Fruit fly (Drosophila melanogaster) whole organism, embryonic: ENCODE results near the gene Unr.

Experiments
- Atf6 ChIP-seq: fragments of 200-800 bp; sonication (Bioruptor generic); IDR thresholded peaks from 2 replicates; pipeline ENCODE4 v1.3.6; 2022; ENCODE audit warnings: missing biosample characterization, missing genetic modification characterization
- CG12155 ChIP-seq: fragments of 200-800 bp; sonication (Bioruptor generic); optimal IDR thresholded peaks from 3 replicates; lab custom pipeline; 2016; ENCODE audit warnings: missing biosample characterization, missing genetic modification characterization
- CG12391 ChIP-seq: fragments of 200-800 bp; sonication (Bioruptor generic); optimal IDR thresholded peaks from 3 replicates; lab custom pipeline; 2018; ENCODE audit warnings: missing biosample characterization, mild to moderate bottlenecking, missing genetic modification characterization, moderate library complexity
- CG12659 ChIP-seq: fragments of 200-800 bp; sonication (Bioruptor generic); optimal IDR thresholded peaks from 3 replicates; lab custom pipeline; 2017; ENCODE audit warnings: mild to moderate bottlenecking, missing biosample characterization, missing genetic modification reagents, missing genetic modification characterization
- CG12744 ChIP-seq: fragments of 200-800 bp; sonication (Bioruptor generic); optimal IDR thresholded peaks from 2 replicates; lab custom pipeline; 2016; ENCODE audit warnings: missing biosample characterization, missing genetic modification characterization
- CG13287 ChIP-seq: fragments of 200-800 bp; sonication (Bioruptor generic); IDR thresholded peaks from 2 replicates; pipeline ENCODE4 v1.3.6; 2022; ENCODE audit warnings: missing biosample characterization, missing genetic modification characterization; ENCODE audit not compliant: partially characterized antibody
- CG14710 ChIP-seq: fragments of 200-800 bp; sonication (Bioruptor generic); optimal IDR thresholded peaks from 3 replicates; lab custom pipeline; 2019; ENCODE audit warnings: missing biosample characterization, mild to moderate bottlenecking, missing genetic modification characterization, moderate library complexity
- CG15514 ChIP-seq: fragments of 200-800 bp; sonication (Bioruptor generic); optimal IDR thresholded peaks from 3 replicates; lab custom pipeline; 2017; ENCODE audit warnings: missing biosample characterization, missing genetic modification characterization, mild to moderate bottlenecking, moderate library complexity, missing genetic modification reagents
- CG2116 ChIP-seq: fragments of 200-800 bp; sonication (Bioruptor generic); optimal IDR thresholded peaks from 3 replicates; lab custom pipeline; 2018; ENCODE audit warnings: missing biosample characterization, mild to moderate bottlenecking, missing genetic modification characterization
- CG30403 ChIP-seq: fragments of 200-800 bp; sonication (Bioruptor generic); optimal IDR thresholded peaks from 3 replicates; lab custom pipeline; 2016; ENCODE audit warnings: missing biosample characterization, missing genetic modification characterization
- CG32767 ChIP-seq: fragments of 200-800 bp; sonication (Bioruptor generic); IDR thresholded peaks from 2 replicates; pipeline ENCODE4 v1.3.6; 2022; ENCODE audit warnings: missing biosample characterization, missing genetic modification characterization
- CG32772 ChIP-seq: fragments of 200-800 bp; sonication (Bioruptor generic); IDR thresholded peaks from 2 replicates; pipeline ENCODE4 v1.3.6; 2022; ENCODE audit warnings: missing biosample characterization, missing genetic modification characterization
- CG33557 ChIP-seq: fragments of 200-800 bp; sonication (Bioruptor generic); optimal IDR thresholded peaks from 2 replicates; lab custom pipeline; 2019; ENCODE audit warnings: missing biosample characterization, mild to moderate bottlenecking, missing genetic modification characterization, moderate library complexity
- CG3847 ChIP-seq: fragments of 200-800 bp; sonication (Bioruptor generic); IDR thresholded peaks from 2 replicates; pipeline ENCODE4 v1.3.6; 2022; ENCODE audit warnings: missing biosample characterization, missing genetic modification characterization
- CG4854 ChIP-seq: fragments of 200-800 bp; sonication (Bioruptor generic); optimal IDR thresholded peaks from 2 replicates; lab custom pipeline; 2016; ENCODE audit warnings: missing biosample characterization, missing genetic modification characterization, inconsistent platforms
- CG6765 ChIP-seq: fragments of 200-800 bp; sonication (Bioruptor generic); optimal IDR thresholded peaks from 3 replicates; lab custom pipeline; 2017; ENCODE audit warnings: missing biosample characterization, mild to moderate bottlenecking, missing genetic modification characterization
- CG7839 ChIP-seq: fragments of 200-800 bp; sonication (Bioruptor generic); optimal IDR thresholded peaks from 3 replicates; lab custom pipeline; 2018; ENCODE audit warnings: missing biosample characterization, mild to moderate bottlenecking, missing genetic modification characterization, moderate library complexity
- CG8281 ChIP-seq: fragments of 200-800 bp; sonication (Bioruptor generic); optimal IDR thresholded peaks from 2 replicates; lab custom pipeline; 2018; ENCODE audit warnings: missing biosample characterization, mild to moderate bottlenecking, missing genetic modification characterization, moderate library complexity
- Dp ChIP-seq: fragments of 200-800 bp; sonication (Bioruptor generic); optimal IDR thresholded peaks from 2 replicates; lab custom pipeline; 2018; ENCODE audit warnings: missing biosample characterization, mild to moderate bottlenecking, missing genetic modification characterization, moderate library complexity
- E2f2 ChIP-seq: fragments of 200-800 bp; sonication (Bioruptor generic); IDR thresholded peaks from 2 replicates; pipeline ENCODE4 v1.3.6; 2022; ENCODE audit warnings: missing biosample characterization, missing genetic modification characterization
- Elba2 ChIP-seq: fragments of 200-800 bp; sonication (Bioruptor generic); optimal IDR thresholded peaks from 3 replicates; lab custom pipeline; 2016; ENCODE audit warnings: missing biosample characterization, missing genetic modification characterization
- Ets97D ChIP-seq: fragments of 200-800 bp; sonication (Bioruptor generic); optimal IDR thresholded peaks from 3 replicates; lab custom pipeline; 2016; ENCODE audit warnings: missing biosample characterization, missing genetic modification characterization
- HLHmδ ChIP-seq: fragments of 200-800 bp; sonication (Bioruptor generic); optimal IDR thresholded peaks from 2 replicates; lab custom pipeline; 2018; ENCODE audit warnings: missing biosample characterization, mild to moderate bottlenecking, missing genetic modification characterization, moderate library complexity
- Lhr ChIP-seq: fragments of 200-800 bp; sonication (Bioruptor generic); optimal IDR thresholded peaks from 3 replicates; lab custom pipeline; 2017; ENCODE audit warnings: mild to moderate bottlenecking, missing biosample characterization, missing genetic modification reagents, missing genetic modification characterization
- Sry-δ ChIP-seq: fragments of 200-800 bp; sonication (Bioruptor generic); optimal IDR thresholded peaks from 2 replicates; lab custom pipeline; 2016; ENCODE audit warnings: missing biosample characterization, missing genetic modification characterization
- YL-1 ChIP-seq: fragments of 200-800 bp; sonication (Bioruptor generic); optimal IDR thresholded peaks from 3 replicates; lab custom pipeline; 2017; ENCODE audit warnings: missing biosample characterization, mild to moderate bottlenecking, missing genetic modification characterization
- dpn ChIP-seq, 2 experiments: fragments of 200-800 bp; sonication (Bioruptor generic); optimal IDR thresholded peaks; 3 replicates each; lab custom pipeline; 2016; ENCODE audit warnings: missing biosample characterization in 2 of 2, missing genetic modification characterization in 2 of 2
- fd3F ChIP-seq: fragments of 200-800 bp; sonication (Bioruptor generic); optimal IDR thresholded peaks from 2 replicates; lab custom pipeline; 2018; ENCODE audit warnings: missing biosample characterization, mild to moderate bottlenecking, missing genetic modification characterization, moderate library complexity
- gfzf ChIP-seq: fragments of 200-800 bp; sonication (Bioruptor generic); optimal IDR thresholded peaks from 2 replicates; lab custom pipeline; 2016; ENCODE audit warnings: missing biosample characterization, mild to moderate bottlenecking, missing genetic modification characterization, moderate library complexity
- grn ChIP-seq: fragments of 200-800 bp; sonication (Bioruptor generic); optimal IDR thresholded peaks from 3 replicates; lab custom pipeline; 2017; ENCODE audit warnings: missing biosample characterization, missing genetic modification characterization
- gt ChIP-seq: fragments of 200-800 bp; sonication (Bioruptor generic); IDR thresholded peaks from 2 replicates; pipeline ENCODE4 v1.3.6; 2022; ENCODE audit warnings: missing biosample characterization, missing genetic modification characterization
- hkb ChIP-seq, 2 experiments: fragments of 200-800 bp in 1 of 2; fragments of >200 bp in 1 of 2; sonication (Bioruptor generic) in 1 of 2; IDR thresholded peaks in 1 of 2; optimal IDR thresholded peaks in 1 of 2; 2 replicates each; pipeline versions ENCODE4 v1.3.6 to Lab custom; 2017 to 2022; ENCODE audit warnings: missing biosample characterization in 1 of 2, missing genetic modification characterization in 1 of 2
- insv ChIP-seq, 2 experiments: fragments of 200-800 bp; sonication (Bioruptor generic); optimal IDR thresholded peaks; 3 replicates each; lab custom pipeline; 2016 to 2018; ENCODE audit warnings: missing biosample characterization in 2 of 2, missing genetic modification characterization in 2 of 2
- kay ChIP-seq: fragments of 200-800 bp; sonication (Bioruptor generic); optimal IDR thresholded peaks from 2 replicates; lab custom pipeline; 2016; ENCODE audit warnings: missing biosample characterization, missing genetic modification characterization
- knrl ChIP-seq: fragments of 200-800 bp; sonication (Bioruptor generic); IDR thresholded peaks from 3 replicates; pipeline ENCODE4 v1.3.6; 2022; ENCODE audit warnings: missing biosample characterization, missing genetic modification characterization; ENCODE audit not compliant: partially characterized antibody
- mam ChIP-seq: fragments of 200-800 bp; sonication (Bioruptor generic); optimal IDR thresholded peaks from 3 replicates; lab custom pipeline; 2016; ENCODE audit warnings: missing biosample characterization, missing genetic modification characterization
- nerfin-1 ChIP-seq: fragments of 200-800 bp; sonication (Bioruptor generic); optimal IDR thresholded peaks from 3 replicates; lab custom pipeline; 2019; ENCODE audit warnings: missing biosample characterization, mild to moderate bottlenecking, missing genetic modification characterization, moderate library complexity
- oc ChIP-seq: fragments of 200-800 bp; sonication (Bioruptor generic); optimal IDR thresholded peaks from 2 replicates; lab custom pipeline; 2018; ENCODE audit warnings: missing biosample characterization, mild to moderate bottlenecking, missing genetic modification characterization, moderate library complexity
- phol ChIP-seq: fragments of 200-800 bp; sonication (Bioruptor generic); optimal IDR thresholded peaks from 3 replicates; lab custom pipeline; 2018; ENCODE audit warnings: missing biosample characterization, mild to moderate bottlenecking, missing genetic modification characterization, moderate library complexity
- pros ChIP-seq: fragments of 200-800 bp; sonication (Bioruptor generic); optimal IDR thresholded peaks from 3 replicates; lab custom pipeline; 2019; ENCODE audit warnings: missing biosample characterization, mild to moderate bottlenecking, missing genetic modification characterization, moderate library complexity
- pzg ChIP-seq: fragments of 200-800 bp; sonication (Bioruptor generic); optimal IDR thresholded peaks from 3 replicates; lab custom pipeline; 2018; ENCODE audit warnings: missing biosample characterization, mild to moderate bottlenecking, missing genetic modification characterization, moderate library complexity
- sd ChIP-seq: fragments of 200-800 bp; sonication (Bioruptor generic); optimal IDR thresholded peaks from 3 replicates; lab custom pipeline; 2018; ENCODE audit warnings: missing biosample characterization, mild to moderate bottlenecking, missing genetic modification characterization, moderate library complexity
- slbo ChIP-seq: fragments of 200-800 bp; sonication (Bioruptor generic); IDR thresholded peaks from 2 replicates; pipeline ENCODE4 v1.3.6; 2022; ENCODE audit warnings: missing biosample characterization, missing genetic modification characterization
- stc ChIP-seq: fragments of 200-800 bp; sonication (Bioruptor generic); IDR thresholded peaks from 2 replicates; pipeline ENCODE4 v1.3.6; 2022; ENCODE audit warnings: missing biosample characterization, missing genetic modification characterization
- stwl ChIP-seq: fragments of 200-800 bp; sonication (Bioruptor generic); optimal IDR thresholded peaks from 3 replicates; lab custom pipeline; 2018; ENCODE audit warnings: missing biosample characterization, mild to moderate bottlenecking, missing genetic modification characterization, moderate library complexity
- tgo ChIP-seq: fragments of 200-800 bp; sonication (Bioruptor generic); IDR thresholded peaks from 3 replicates; pipeline ENCODE4 v1.3.6; 2022; ENCODE audit warnings: missing biosample characterization, missing genetic modification characterization
- tll ChIP-seq, 2 experiments: fragments of 200-800 bp in 1 of 2; fragments of >200 bp in 1 of 2; sonication (Bioruptor generic) in 1 of 2; optimal IDR thresholded peaks; 2 replicates each; lab custom pipeline; 2017 to 2019; ENCODE audit warnings: missing biosample characterization in 2 of 2, missing genetic modification characterization in 2 of 2, mild to moderate bottlenecking in 1 of 2, moderate library complexity in 1 of 2
- tup ChIP-seq: fragments of 200-800 bp; sonication (Bioruptor generic); optimal IDR thresholded peaks from 2 replicates; lab custom pipeline; 2016; ENCODE audit warnings: missing biosample characterization, mild to moderate bottlenecking, missing genetic modification characterization, moderate library complexity
- z ChIP-seq: fragments of 200-800 bp; sonication (Bioruptor generic); IDR thresholded peaks from 3 replicates; pipeline ENCODE4 v1.3.6; 2022; ENCODE audit warnings: missing biosample characterization, missing genetic modification characterization

The Unr gene

DNA sequence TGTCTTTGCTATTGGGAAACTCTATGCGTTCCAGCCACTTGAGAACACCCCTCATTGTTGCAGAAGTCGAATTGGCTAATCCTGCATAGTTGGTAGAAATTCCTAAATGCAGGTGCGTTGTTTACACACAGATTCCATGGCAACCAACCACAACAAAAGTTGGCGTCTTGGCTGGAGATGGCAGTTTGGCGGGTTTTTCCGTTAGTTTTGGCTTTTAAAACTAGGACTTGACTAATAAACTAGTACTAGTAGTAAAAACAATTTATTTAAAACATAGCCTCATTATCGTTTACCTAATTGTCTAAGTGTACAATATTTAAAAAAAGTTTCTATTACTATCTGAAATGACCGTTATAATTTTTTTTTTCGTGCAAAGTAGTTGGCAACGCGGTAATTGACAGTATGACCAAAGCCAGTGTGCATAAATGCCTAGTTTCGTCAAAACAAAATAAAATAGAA is 30.7 kb downstream of the Unr start, which contains the start of gene Exo70 (continued):
- TF ChIP-seq grn (GFP tag; lab: Kevin White, UChicago) (no peak), stwl (tag; lab: Kevin White, UChicago) (peak; percentile 69), knrl (GFP tag; lab: Robert Waterston, UW) (0 out of 3 replicates have a peak, but pooled peaks have one; percentile 31), hkb (optimal IDR thresholded peaks at IDR 0.05; lab: Kevin White, UChicago) (peak; percentile 24), hkb (GFP tag; IDR thresholded peaks at IDR 0.05; lab: Robert Waterston, UW) (no peak), CG6765 (no peak), slbo (GFP tag; lab: Robert Waterston, UW) (no peak), CG15514 (GFP tag; lab: Kevin White, UChicago) (peak; percentile 43), dpn (GFP tag; optimal IDR thresholded peaks at IDR 0.05; lab: Kevin White, UChicago) (peak in 1 of 2 experiments; percentile 9), tup (no peak), CG7839 (tag; lab: Kevin White, UChicago) (no peak), mam (GFP tag; lab: Kevin White, UChicago) (peak; percentile 10), YL-1 (GFP tag; lab: Kevin White, UChicago) (peak; percentile 38), Elba2 (GFP tag; lab: Kevin White, UChicago) (peak; percentile 71), pzg (GFP tag; lab: Kevin White, UChicago) (peak; percentile 51), CG4854 (GFP tag; lab: Kevin White, UChicago) (peak; percentile 92), gt (GFP tag; lab: Robert Waterston, UW) (no peak), CG32767 (GFP tag; lab: Robert Waterston, UW) (no peak), CG13287 (GFP tag; lab: Robert Waterston, UW) (peak; percentile 28; the same call in 1 of the 2 replicates), HLHmδ (GFP tag; lab: Kevin White, UChicago) (no peak), E2f2 (GFP tag; lab: Robert Waterston, UW) (peak; percentile 15; the same call in 1 of the 2 replicates), tll (GFP tag; optimal IDR thresholded peaks at IDR 0.05; lab: Kevin White, UChicago) (peak in 1 of 2 experiments; percentile 47), kay (GFP tag; lab: Kevin White, UChicago) (no peak), gfzf (GFP tag; lab: Kevin White, UChicago) (peak; percentile 76), oc (tag; lab: Kevin White, UChicago) (no peak), CG2116 (GFP tag; lab: Kevin White, UChicago) (peak; percentile 66), Atf6 (no peak), CG30403 (GFP tag; lab: Kevin White, UChicago) (peak; percentile 32), Lhr (GFP tag; lab: Kevin White, UChicago) (peak; percentile 31), sd (peak; percentile 82), CG8281 (tag; lab: Kevin White, UChicago) (peak; percentile 42), nerfin-1 (tag; lab: Kevin White, UChicago) (peak; percentile 84), Sry-δ (peak; percentile 50), CG3847 (GFP tag; lab: Robert Waterston, UW) (no peak), CG12659 (GFP tag; lab: Kevin White, UChicago) (peak; percentile 54), insv (GFP tag; optimal IDR thresholded peaks at IDR 0.05; lab: Kevin White, UChicago) (peak in 1 of 2 experiments; percentile 19), phol (peak; percentile 65), fd3F (GFP tag; lab: Kevin White, UChicago) (peak; percentile 19), pros (no peak), CG12744 (GFP tag; lab: Kevin White, UChicago) (no peak), Dp (GFP tag; lab: Kevin White, UChicago) (peak; percentile 2), CG33557 (no peak), tgo (no peak), CG12391 (tag; lab: Kevin White, UChicago) (peak; percentile 41), z (GFP tag; lab: Robert Waterston, UW) (no peak), Ets97D (GFP tag; lab: Kevin White, UChicago) (peak; percentile 51), stc (GFP tag; lab: Robert Waterston, UW) (no peak), CG14710 (tag; lab: Kevin White, UChicago) (peak; percentile 63), CG12155 (GFP tag; lab: Kevin White, UChicago) (peak; percentile 11), CG32772 (peak; percentile 64)
